Fruit fly (Drosophila melanogaster) whole organism, prepupa: Measurements from ENCODE around the gene CG14646.

Experiments
- CG10631 ChIP-seq: fragments of 200-800 bp; sonication (Bioruptor generic); optimal IDR thresholded peaks from 2 replicates; lab custom pipeline; 2016; ENCODE audit warnings: missing biosample characterization, missing genetic modification characterization
- CG11294 ChIP-seq: fragments of 200-800 bp; sonication (Bioruptor generic); IDR thresholded peaks from 2 replicates; pipeline ENCODE4 v1.3.6; 2022; ENCODE audit warnings: missing biosample characterization, missing genetic modification characterization
- CG11762 ChIP-seq: fragments of 200-800 bp; sonication (Bioruptor generic); optimal IDR thresholded peaks from 3 replicates; lab custom pipeline; 2016; ENCODE audit warnings: missing biosample characterization, missing genetic modification characterization; ENCODE audit not compliant: insufficient read depth
- CG11902 ChIP-seq: fragments of 200-800 bp; sonication (Bioruptor generic); optimal IDR thresholded peaks from 3 replicates; lab custom pipeline; 2016; ENCODE audit warnings: missing biosample characterization, missing genetic modification characterization
- CG15336 ChIP-seq: fragments of 200-800 bp; sonication (Bioruptor generic); IDR thresholded peaks from 2 replicates; pipeline ENCODE4 v1.3.6; 2022; ENCODE audit warnings: missing biosample characterization, missing genetic modification characterization
- CG1621 ChIP-seq: fragments of 200-800 bp; sonication (Bioruptor generic); optimal IDR thresholded peaks from 3 replicates; lab custom pipeline; 2018; ENCODE audit warnings: missing biosample characterization, mild to moderate bottlenecking, missing genetic modification characterization
- CG3032 ChIP-seq: fragments of 200-800 bp; optimal IDR thresholded peaks from 2 replicates; lab custom pipeline; 2019; ENCODE audit warnings: missing biosample characterization, mild to moderate bottlenecking, missing genetic modification characterization, moderate library complexity
- CG31627 ChIP-seq: fragments of 200-800 bp; sonication (Bioruptor generic); optimal IDR thresholded peaks from 3 replicates; lab custom pipeline; 2016; ENCODE audit warnings: missing biosample characterization, missing genetic modification characterization
- CG34406 ChIP-seq: fragments of 200-800 bp; sonication (Bioruptor generic); optimal IDR thresholded peaks from 3 replicates; lab custom pipeline; 2016; ENCODE audit warnings: missing biosample characterization, missing genetic modification characterization
- CG6163 ChIP-seq: fragments of 200-800 bp; sonication (Bioruptor generic); IDR thresholded peaks from 3 replicates; pipeline ENCODE4 v1.3.6; 2022; ENCODE audit warnings: missing biosample characterization, missing genetic modification characterization
- CG6276 ChIP-seq: fragments of 200-800 bp; sonication (Bioruptor generic); optimal IDR thresholded peaks from 2 replicates; lab custom pipeline; 2017; ENCODE audit warnings: missing biosample characterization, mild to moderate bottlenecking, missing genetic modification characterization
- CG6792 ChIP-seq: fragments of 200-800 bp; sonication (Bioruptor generic); optimal IDR thresholded peaks from 3 replicates; lab custom pipeline; 2016; ENCODE audit warnings: missing biosample characterization, missing genetic modification characterization
- CG6854 ChIP-seq: fragments of 200-800 bp; sonication (Bioruptor generic); optimal IDR thresholded peaks from 2 replicates; lab custom pipeline; 2017; ENCODE audit warnings: missing biosample characterization, mild to moderate bottlenecking, missing genetic modification characterization
- CG7368 ChIP-seq: fragments of 200-800 bp; sonication (Bioruptor generic); optimal IDR thresholded peaks from 3 replicates; lab custom pipeline; 2016; ENCODE audit warnings: missing biosample characterization, missing genetic modification characterization
- CG8119 ChIP-seq: fragments of 200-800 bp; sonication (Bioruptor generic); IDR thresholded peaks from 3 replicates; pipeline ENCODE4 v1.3.6; 2022; ENCODE audit warnings: missing biosample characterization, missing genetic modification characterization
- CG8319 ChIP-seq: fragments of 200-800 bp; sonication (Bioruptor generic); optimal IDR thresholded peaks from 3 replicates; lab custom pipeline; 2016; ENCODE audit warnings: missing biosample characterization, missing genetic modification characterization
- CG9139 ChIP-seq: fragments of 200-800 bp; sonication (Bioruptor generic); optimal IDR thresholded peaks from 3 replicates; lab custom pipeline; 2017; ENCODE audit warnings: missing biosample characterization, mild to moderate bottlenecking, missing genetic modification characterization
- Eip75B ChIP-seq: fragments of 200-800 bp; sonication (Bioruptor generic); optimal IDR thresholded peaks from 3 replicates; lab custom pipeline; 2016; ENCODE audit warnings: missing biosample characterization, missing genetic modification characterization
- Eip78C ChIP-seq: fragments of 200-800 bp; sonication (Bioruptor generic); peaks from one replicate; lab custom pipeline; 2016; ENCODE audit warnings: missing biosample characterization, missing genetic modification characterization
- Hr38 ChIP-seq: sonication (Bioruptor generic); optimal IDR thresholded peaks from 2 replicates; lab custom pipeline; 2016; ENCODE audit warnings: missing biosample characterization, missing genetic modification characterization
- Hr39 ChIP-seq: fragments of 200-800 bp; sonication (Bioruptor generic); optimal IDR thresholded peaks from 2 replicates; lab custom pipeline; 2016; ENCODE audit warnings: missing biosample characterization, missing genetic modification characterization
- Hr4 ChIP-seq: fragments of 200-800 bp; sonication (Bioruptor generic); optimal IDR thresholded peaks from 3 replicates; lab custom pipeline; 2016; ENCODE audit warnings: missing biosample characterization, missing genetic modification characterization
- Met ChIP-seq: fragments of 200-800 bp; sonication (Bioruptor generic); optimal IDR thresholded peaks from 3 replicates; lab custom pipeline; 2016; ENCODE audit warnings: missing biosample characterization, missing genetic modification characterization
- Smox ChIP-seq: fragments of 200-800 bp; sonication (Bioruptor generic); optimal IDR thresholded peaks from 3 replicates; lab custom pipeline; 2016; ENCODE audit warnings: missing biosample characterization, missing genetic modification characterization
- Sox15 ChIP-seq: fragments of 200-800 bp; sonication (Bioruptor generic); optimal IDR thresholded peaks from 3 replicates; lab custom pipeline; 2016; ENCODE audit warnings: missing biosample characterization, missing genetic modification characterization
- achi ChIP-seq: fragments of 200-800 bp; sonication (Bioruptor generic); optimal IDR thresholded peaks from 3 replicates; lab custom pipeline; 2016; ENCODE audit warnings: missing biosample characterization, missing genetic modification characterization
- acj6 ChIP-seq: fragments of 200-800 bp; sonication (Bioruptor generic); optimal IDR thresholded peaks from 3 replicates; lab custom pipeline; 2016; ENCODE audit warnings: missing biosample characterization, missing genetic modification characterization
- cyc ChIP-seq: fragments of 200-800 bp; sonication (Bioruptor generic); optimal IDR thresholded peaks from 3 replicates; lab custom pipeline; 2016; ENCODE audit warnings: missing biosample characterization, missing genetic modification characterization
- dac ChIP-seq: fragments of 200-800 bp; sonication (Bioruptor generic); optimal IDR thresholded peaks from 2 replicates; lab custom pipeline; 2017; ENCODE audit warnings: missing biosample characterization, mild to moderate bottlenecking, missing genetic modification characterization
- dsx ChIP-seq: fragments of 200-800 bp; optimal IDR thresholded peaks from 3 replicates; lab custom pipeline; 2019; ENCODE audit warnings: missing biosample characterization, mild to moderate bottlenecking, missing genetic modification characterization, moderate library complexity; ENCODE audit not compliant: poor library complexity, severe bottlenecking
- eg ChIP-seq: fragments of 200-800 bp; sonication (Bioruptor generic); IDR thresholded peaks from 3 replicates; pipeline ENCODE4 v1.3.6; 2022; ENCODE audit warnings: missing biosample characterization, missing genetic modification characterization
- esn ChIP-seq: fragments of 200-800 bp; sonication (Bioruptor generic); optimal IDR thresholded peaks from 2 replicates; lab custom pipeline; 2016; ENCODE audit warnings: missing biosample characterization, mild to moderate bottlenecking, missing genetic modification characterization, moderate library complexity
- fd59A ChIP-seq: fragments of 200-800 bp; sonication (Bioruptor generic); optimal IDR thresholded peaks from 2 replicates; lab custom pipeline; 2017; ENCODE audit warnings: missing biosample characterization, mild to moderate bottlenecking, missing genetic modification characterization, missing genetic modification reagents
- fd85E ChIP-seq: fragments of 200-800 bp; sonication (Bioruptor generic); optimal IDR thresholded peaks from 3 replicates; lab custom pipeline; 2016; ENCODE audit warnings: missing biosample characterization, missing genetic modification characterization
- fkh ChIP-seq: fragments of 200-800 bp; sonication (Bioruptor generic); optimal IDR thresholded peaks from 3 replicates; lab custom pipeline; 2017; ENCODE audit warnings: missing biosample characterization, mild to moderate bottlenecking, missing genetic modification characterization, moderate library complexity
- lz ChIP-seq: fragments of 200-800 bp; sonication (Bioruptor generic); optimal IDR thresholded peaks from 3 replicates; lab custom pipeline; 2016; ENCODE audit warnings: missing biosample characterization, missing genetic modification characterization
- net ChIP-seq: fragments of 200-800 bp; sonication (Bioruptor generic); optimal IDR thresholded peaks from 3 replicates; lab custom pipeline; 2016; ENCODE audit warnings: missing biosample characterization, missing genetic modification characterization
- salr ChIP-seq, 2 experiments: fragments of 200-800 bp; sonication (Bioruptor generic); optimal IDR thresholded peaks; 3 replicates each; lab custom pipeline; 2016 to 2018; ENCODE audit warnings: missing biosample characterization in 2 of 2, missing genetic modification characterization in 2 of 2, mild to moderate bottlenecking in 1 of 2
- spab ChIP-seq: fragments of 200-800 bp; sonication (Bioruptor generic); optimal IDR thresholded peaks from 2 replicates; lab custom pipeline; 2017; ENCODE audit warnings: missing biosample characterization, mild to moderate bottlenecking, missing genetic modification characterization, missing genetic modification reagents
- ss ChIP-seq, 2 experiments: fragments of 200-800 bp; sonication (Bioruptor generic); optimal IDR thresholded peaks; 2 replicates in 1 of 2; 3 replicates in 1 of 2; lab custom pipeline; 2017 to 2018; ENCODE audit warnings: mild to moderate bottlenecking in 2 of 2, missing biosample characterization in 2 of 2, missing genetic modification characterization in 2 of 2, moderate library complexity in 1 of 2
- svp ChIP-seq: fragments of 200-800 bp; sonication (Bioruptor generic); peaks from one replicate; lab custom pipeline; 2016; ENCODE audit warnings: missing biosample characterization, missing genetic modification characterization
- topi ChIP-seq: fragments of 200-800 bp; sonication (Bioruptor generic); optimal IDR thresholded peaks from 3 replicates; lab custom pipeline; 2016; ENCODE audit warnings: missing biosample characterization, missing genetic modification characterization
- vri ChIP-seq: fragments of 200-800 bp; sonication (Bioruptor generic); optimal IDR thresholded peaks from 3 replicates; lab custom pipeline; 2016; ENCODE audit warnings: missing biosample characterization, mild to moderate bottlenecking, missing genetic modification characterization

The CG14646 gene

DNA sequence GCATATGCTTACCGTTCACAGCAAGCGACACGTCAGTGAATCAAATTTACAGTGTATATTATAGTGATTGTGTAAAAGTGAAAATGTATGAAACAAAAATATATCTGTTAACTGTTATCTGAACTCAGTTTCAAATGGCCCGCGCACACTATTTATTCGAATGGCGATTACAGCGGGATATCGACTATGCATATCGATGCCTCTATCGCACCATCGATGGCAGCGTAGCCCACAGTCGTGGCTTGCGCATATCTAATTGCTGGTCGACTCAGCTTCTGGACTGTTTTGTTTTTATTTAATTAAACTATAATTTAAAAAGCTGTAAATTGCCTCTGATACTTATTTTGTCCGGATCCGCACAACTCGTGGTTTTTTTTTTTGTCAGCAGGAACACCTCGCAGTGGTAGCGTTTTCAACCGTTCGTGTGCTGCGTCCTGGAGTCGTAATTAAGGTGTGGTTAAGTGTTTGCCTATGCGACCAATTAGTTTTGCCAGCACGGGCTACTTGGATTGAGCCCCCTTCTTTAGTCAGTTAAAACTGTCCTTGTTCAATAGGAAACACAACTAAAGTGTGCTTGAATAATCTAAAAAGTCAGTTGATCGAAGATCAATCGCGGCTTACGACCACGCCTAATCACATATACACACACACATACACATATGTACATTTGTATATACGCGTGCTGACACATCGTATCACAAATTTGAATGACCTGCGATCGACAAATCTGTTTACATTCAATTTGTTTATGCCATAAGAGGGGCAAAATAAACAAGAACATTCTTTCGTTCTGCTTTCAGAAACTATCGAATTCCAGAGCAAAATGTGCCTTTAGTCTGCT is 8.9 kb upstream of the CG14646 start, which contains the start of gene Cont:
Gene Cont (plus strand): TSS at position 228 of the 841 bp plus-strand sequence.
- TF ChIP-seq dsx (GFP tag; lab: Kevin White, UChicago): no peak
- peak; percentile 38 for TF ChIP-seq fkh (GFP tag; lab: Kevin White, UChicago)
- TF ChIP-seq svp: peak; percentile 51
- TF ChIP-seq fd59A (GFP tag; lab: Kevin White, UChicago): no peak
- TF ChIP-seq CG8119 (GFP tag; lab: Robert Waterston, UW): no peak
- TF ChIP-seq fd85E (GFP tag; lab: Kevin White, UChicago): no peak
- TF ChIP-seq Eip78C: peak; percentile 50
- TF ChIP-seq CG7368 (GFP tag; lab: Kevin White, UChicago): no peak
- TF ChIP-seq Eip75B: no peak
- peak; percentile 15 for TF ChIP-seq vri
- 0 out of 2 replicates have a peak, but pooled peaks have one; percentile 25 for TF ChIP-seq CG15336 (GFP tag; lab: Robert Waterston, UW)
- TF ChIP-seq esn (GFP tag; lab: Kevin White, UChicago): peak; percentile 29
- TF ChIP-seq Smox (GFP tag; lab: Kevin White, UChicago): no peak

DNA sequence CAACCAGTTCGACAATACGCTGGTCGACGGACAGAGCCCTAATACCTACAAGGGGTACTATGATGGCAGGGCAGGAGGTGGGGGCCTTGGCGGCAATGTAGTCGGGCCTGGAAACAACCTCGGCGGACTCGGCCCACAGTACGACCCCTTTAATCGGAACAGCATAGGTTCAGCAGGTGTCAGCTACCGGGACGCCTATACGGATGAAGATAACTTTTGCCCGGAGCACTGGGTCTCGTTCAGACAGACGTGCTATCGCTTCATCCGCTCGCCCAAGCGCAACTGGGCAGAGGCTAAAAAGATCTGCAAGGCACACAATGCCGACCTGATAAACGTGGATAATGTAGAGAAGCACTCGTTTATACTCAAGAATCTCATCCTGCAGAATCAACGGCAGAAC is 8.0 kb upstream of the CG14646 start:
- TF ChIP-seq Hr4 (no peak), dac (GFP tag; lab: Kevin White, UChicago) (no peak), svp (peak; percentile 91), ss (GFP tag; optimal IDR thresholded peaks at IDR 0.05; lab: Kevin White, UChicago) (no peak)

DNA sequence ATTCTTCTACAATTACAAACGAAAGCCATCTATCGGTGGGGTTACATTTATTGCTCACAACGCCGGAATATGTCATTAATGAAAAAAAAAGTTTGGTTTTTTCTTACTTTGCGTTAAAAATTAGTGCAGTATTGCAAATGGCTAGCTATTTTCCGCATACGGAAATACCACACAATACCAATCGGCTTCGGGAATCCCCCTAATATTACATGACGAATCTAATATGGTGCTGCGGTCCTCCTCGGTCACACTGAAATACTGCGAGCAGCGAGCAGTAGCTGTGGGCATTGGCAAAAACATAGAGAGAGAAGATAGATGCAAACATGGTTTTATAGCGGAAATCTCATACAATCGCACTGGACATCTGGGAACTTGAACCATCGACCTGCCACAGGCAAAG is 2.7 kb upstream of the CG14646 start, which contains the start of gene tub:
Gene tub (plus strand): TSS at position 253 of the 400 bp plus-strand sequence.
- TF ChIP-seq CG6792 (GFP tag; lab: Kevin White, UChicago) (no peak), topi (peak; percentile 10), Eip78C (peak; percentile 63), CG1621 (tag; lab: Kevin White, UChicago) (peak; percentile 45), CG34406 (no peak), esn (GFP tag; lab: Kevin White, UChicago) (peak; percentile 13), CG31627 (GFP tag; lab: Kevin White, UChicago) (peak; percentile 26), acj6 (GFP tag; lab: Kevin White, UChicago) (peak; percentile 25), Hr39 (GFP tag; lab: Kevin White, UChicago) (peak; percentile 7), dac (GFP tag; lab: Kevin White, UChicago) (peak; percentile 22), CG6163 (GFP tag; lab: Robert Waterston, UW) (peak; percentile 62), lz (GFP tag; lab: Kevin White, UChicago) (peak; percentile 47), CG3032 (tag; lab: Kevin White, UChicago) (peak; percentile 25), svp (peak; percentile 84), CG6854 (GFP tag; lab: Kevin White, UChicago) (no peak), CG11902 (GFP tag; lab: Kevin White, UChicago) (no peak)

DNA sequence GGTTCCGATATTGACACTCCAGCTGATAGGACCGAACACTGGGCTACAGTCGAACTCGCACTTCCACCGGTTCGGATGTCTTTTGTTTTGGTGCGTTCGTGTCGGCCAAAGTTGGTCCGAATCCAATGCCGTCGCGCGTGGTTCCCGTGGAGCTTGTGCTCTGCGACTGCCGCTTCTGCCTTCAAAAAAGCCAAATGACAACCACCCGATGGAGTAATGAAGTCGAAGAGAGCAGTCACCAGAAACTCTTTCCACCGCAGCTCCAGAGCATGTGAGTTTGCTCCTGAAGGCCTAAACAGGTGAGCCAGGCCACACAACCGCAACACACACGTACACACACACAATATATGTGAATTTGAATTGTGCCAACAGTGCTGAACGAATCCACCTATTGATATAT is 4.0 kb downstream of the CG14646 start, which contains the start of gene CG34112:
Gene CG34112 (minus strand): TSS at position 143 of the 400 bp plus-strand sequence.
- TF ChIP-seq spab (GFP tag; lab: Kevin White, UChicago): no peak
- TF ChIP-seq CG11294: no peak
- TF ChIP-seq dac (GFP tag; lab: Kevin White, UChicago): no peak
- TF ChIP-seq ss (GFP tag; optimal IDR thresholded peaks at IDR 0.05; lab: Kevin White, UChicago): no peak
- TF ChIP-seq CG31627 (GFP tag; lab: Kevin White, UChicago): no peak
- no peak for TF ChIP-seq CG6276
- TF ChIP-seq salr (GFP tag; optimal IDR thresholded peaks at IDR 0.05; lab: Kevin White, UChicago): no peak
- TF ChIP-seq CG10631 (GFP tag; lab: Kevin White, UChicago): no peak
- no peak for TF ChIP-seq Sox15
- no peak for TF ChIP-seq Hr39 (GFP tag; lab: Kevin White, UChicago)
- TF ChIP-seq CG8319 (GFP tag; lab: Kevin White, UChicago): no peak
- TF ChIP-seq CG6854 (GFP tag; lab: Kevin White, UChicago): peak; percentile 47
- TF ChIP-seq cyc: no peak
- no peak for TF ChIP-seq fd59A (GFP tag; lab: Kevin White, UChicago)
- TF ChIP-seq CG8119 (GFP tag; lab: Robert Waterston, UW): peak; percentile 39; the same call in 1 of the 3 replicates
- no peak for TF ChIP-seq CG9139 (GFP tag; lab: Kevin White, UChicago)
- TF ChIP-seq Eip78C: no peak
- TF ChIP-seq svp: no peak
- TF ChIP-seq CG6792 (GFP tag; lab: Kevin White, UChicago): no peak
- TF ChIP-seq eg (GFP tag; lab: Robert Waterston, UW): peak; percentile 31; the same call in 1 of the 3 replicates
- no peak for TF ChIP-seq Hr38
- TF ChIP-seq achi (GFP tag; lab: Kevin White, UChicago): peak; percentile 6
- no peak for TF ChIP-seq Hr4
- TF ChIP-seq CG3032 (tag; lab: Kevin White, UChicago): no peak
- no peak for TF ChIP-seq Met (GFP tag; lab: Kevin White, UChicago)
- no peak for TF ChIP-seq CG11762 (GFP tag; lab: Kevin White, UChicago)
- TF ChIP-seq net (GFP tag; lab: Kevin White, UChicago): no peak
